Worm (Caenorhabditis elegans) whole organism, L1 larva: ENCODE results near the gene oac-20.
"Not testable (repeated sequence)": the region's sequence is repeated elsewhere in the genome, so short reads cannot be mapped to it uniquely, and the experiment has no call there.

Experiments
- efl-3 ChIP-seq: fragments of 200-800 bp; sonication (Bioruptor generic); optimal IDR thresholded peaks from 2 replicates; lab custom pipeline; 2018; ENCODE audit warnings: mild to moderate bottlenecking, missing genetic modification characterization, missing compliant biosample characterization
- zag-1 ChIP-seq: fragments of 150-350 bp; optimal IDR thresholded peaks from 2 replicates; lab custom pipeline; 2014; ENCODE audit warnings: missing biosample characterization, missing genetic modification characterization

DNA sequence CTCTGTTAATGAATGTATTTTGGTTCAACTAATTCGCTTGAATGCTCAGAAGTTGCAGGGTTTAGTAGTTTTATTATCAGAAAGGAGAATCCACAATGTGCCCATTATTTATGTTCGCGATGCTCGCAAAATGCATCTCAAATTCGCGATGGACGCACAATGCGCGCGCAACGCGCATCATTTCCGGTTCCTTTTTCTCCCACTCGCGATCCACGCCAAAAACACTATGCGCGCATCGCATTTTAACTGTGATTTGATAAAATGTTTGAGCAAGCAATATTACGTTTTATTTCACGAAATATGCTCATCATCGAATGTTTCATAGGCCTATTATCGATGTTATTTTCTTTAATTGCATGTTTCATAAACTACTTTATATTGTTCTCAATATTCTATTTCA is 48.6 kb upstream of the oac-20 start, which contains the start of gene srbc-77:
- TF ChIP-seq zag-1; efl-3 (GFP tag; lab: Kevin White, UChicago): not testable (repeated sequence)
